Worm (Caenorhabditis elegans): Measurements from ENCODE around the gene Y44A6D.6.
"Not testable (repeated sequence)": the region's sequence is repeated elsewhere in the genome, so short reads cannot be mapped to it uniquely, and the experiment has no call there.

DNA sequence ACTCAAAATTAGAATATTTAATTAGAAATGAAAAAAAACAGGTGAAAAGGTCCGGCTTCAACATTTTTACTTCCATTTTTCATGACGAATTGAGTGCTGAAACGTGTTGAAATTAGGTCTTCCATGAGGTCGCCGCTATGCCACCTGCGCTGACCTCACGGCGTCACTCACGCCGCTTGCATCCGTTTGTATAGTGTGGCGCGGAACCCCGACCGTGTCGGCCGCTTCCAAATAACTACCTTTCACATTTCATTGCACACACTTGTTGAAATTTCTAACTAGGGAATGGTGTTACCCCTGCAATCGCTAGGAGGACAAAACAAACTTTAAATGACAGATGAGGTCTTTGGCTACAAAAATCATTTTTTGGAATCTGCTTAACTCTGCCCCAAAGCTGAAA, 3.7 kb upstream of the Y44A6D.6 start:
- TF ChIP-seq nhr-27 (tag; optimal IDR thresholded peaks at IDR 0.05); Y53G8AR.9 (GFP tag; conservative IDR thresholded peaks at IDR 0.05); ztf-3 (GFP tag; optimal IDR thresholded peaks at IDR 0.05); dpl-1 (GFP tag; optimal IDR thresholded peaks at IDR 0.05); let-526 (GFP tag; IDR thresholded peaks at IDR 0.05): not testable (repeated sequence)

Data from whole organism, young adult.